Worm (Caenorhabditis elegans): ENCODE measurements around the gene irld-60.

ce11 chrIII:12713862-12714261, 36.9 kb downstream of the irld-60 start:
- TF ChIP-seq repo-1 (tag; optimal IDR thresholded peaks at IDR 0.05) = no peak
- no peak for TF ChIP-seq nhr-90 (tag; optimal IDR thresholded peaks at IDR 0.05)
- no peak for TF ChIP-seq athp-1 (tag; optimal IDR thresholded peaks at IDR 0.05)

Measured in whole organism, young adult.